Fruit fly (Drosophila melanogaster): ENCODE results near the gene CG9109.

CG9109 gene

DNA sequence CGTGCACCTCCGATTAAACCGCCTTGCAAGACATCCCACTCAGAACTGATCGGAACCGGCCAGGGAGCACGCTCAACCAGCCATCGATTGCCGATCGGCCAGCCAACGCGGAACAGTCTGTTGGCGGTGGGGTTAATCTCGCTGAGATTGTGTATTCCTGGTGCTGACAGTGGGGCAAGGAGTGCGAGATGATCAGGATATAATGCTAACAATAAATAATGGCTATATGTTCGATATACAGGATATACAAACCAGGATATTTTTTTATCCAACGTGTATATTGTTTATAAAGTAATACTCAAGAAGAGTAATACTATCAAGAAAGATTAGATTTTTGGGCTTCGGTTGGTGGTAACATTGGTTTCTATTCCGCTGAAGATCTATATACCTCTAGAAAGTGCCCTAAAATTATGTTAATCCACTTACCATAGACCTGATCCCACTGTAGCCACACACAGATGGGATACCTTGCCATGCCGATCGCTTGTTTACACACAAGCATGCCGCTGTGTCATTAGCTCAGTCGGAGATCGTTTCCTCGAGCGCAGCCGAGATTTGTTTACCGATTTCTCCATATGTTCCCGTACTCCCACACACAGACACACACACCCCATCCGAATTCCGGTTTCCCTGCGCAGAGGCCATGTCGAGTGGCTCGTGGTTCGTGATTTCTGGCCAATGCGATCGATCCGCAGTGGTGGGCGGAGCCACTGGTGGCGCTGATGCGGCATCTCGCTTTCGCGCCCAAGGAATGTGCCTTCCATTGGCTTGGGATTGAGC is 14.7 kb downstream of the CG9109 start, which contains the start of gene H2.0 (continued):
- peak; percentile 24 for TF ChIP-seq ac (GFP tag; optimal IDR thresholded peaks at IDR 0.05)
- TF ChIP-seq sens (GFP tag): peak; percentile 81
- TF ChIP-seq Six4 (GFP tag; optimal IDR thresholded peaks at IDR 0.05): no peak
- peak; percentile 31 for TF ChIP-seq CG33557 (GFP tag; optimal IDR thresholded peaks at IDR 0.05)
- TF ChIP-seq CG7839 (tag; optimal IDR thresholded peaks at IDR 0.05): peak; percentile 45
- TF ChIP-seq grau (tag; optimal IDR thresholded peaks at IDR 0.05): peak; percentile 56
- TF ChIP-seq CG31441 (GFP tag; IDR thresholded peaks at IDR 0.05): peak; percentile 44
- TF ChIP-seq CG18764 (GFP tag; optimal IDR thresholded peaks at IDR 0.05): no peak
- no peak for TF ChIP-seq CG14050 (GFP tag; IDR thresholded peaks at IDR 0.05)

- TF ChIP-seq CG6791 (GFP tag; IDR thresholded peaks at IDR 0.05; ENCODE audit: partially characterized antibody) (peak; percentile 51; the same call in 1 of the 3 replicates), sc (optimal IDR thresholded peaks at IDR 0.05) (no peak), sc (GFP tag; optimal IDR thresholded peaks at IDR 0.05) (no peak), knrl (GFP tag; IDR thresholded peaks at IDR 0.05; ENCODE audit: partially characterized antibody) (peak; percentile 47; the same call in 2 of the 3 replicates), CTCF (GFP tag; optimal IDR thresholded peaks at IDR 0.05) (peak; percentile 65), Scr (GFP tag; IDR thresholded peaks at IDR 0.05; ENCODE audit: partially characterized antibody) (peak; percentile 37; the same call in 1 of the 2 replicates), nerfin-2 (GFP tag; IDR thresholded peaks at IDR 0.05; ENCODE audit: partially characterized antibody) (no peak), CG9797 (GFP tag; optimal IDR thresholded peaks at IDR 0.05) (no peak), ewg (GFP tag; optimal IDR thresholded peaks at IDR 0.05) (no peak), sr (GFP tag; IDR thresholded peaks at IDR 0.05) (no peak), bbx (GFP tag; IDR thresholded peaks at IDR 0.05; ENCODE audit: partially characterized antibody) (peak; percentile 65), Bgb (GFP tag; IDR thresholded peaks at IDR 0.05; ENCODE audit: partially characterized antibody) (peak; percentile 65), amos (GFP tag; IDR thresholded peaks at IDR 0.05; ENCODE audit: partially characterized antibody) (peak; percentile 64), lilli (GFP tag; optimal IDR thresholded peaks at IDR 0.05) (no peak), bowl (GFP tag; IDR thresholded peaks at IDR 0.05) (no peak), vnd (GFP tag; IDR thresholded peaks at IDR 0.05; ENCODE audit: partially characterized antibody) (peak; percentile 33; the same call in 1 of the 3 replicates), CG16813 (GFP tag; IDR thresholded peaks at IDR 0.05; ENCODE audit: partially characterized antibody) (peak; percentile 64), Ada2b (GFP tag; IDR thresholded peaks at IDR 0.05) (no peak), gfzf (GFP tag; optimal IDR thresholded peaks at IDR 0.05) (no peak), MESR4 (GFP tag; optimal IDR thresholded peaks at IDR 0.05) (no peak), Atf-2 (GFP tag; optimal IDR thresholded peaks at IDR 0.05) (no peak), Mes4 (GFP tag; optimal IDR thresholded peaks at IDR 0.05) (no peak)
Measured at dm6 chr2L:6013071-6013417, 21.2 kb downstream of the CG9109 start.

DNA sequence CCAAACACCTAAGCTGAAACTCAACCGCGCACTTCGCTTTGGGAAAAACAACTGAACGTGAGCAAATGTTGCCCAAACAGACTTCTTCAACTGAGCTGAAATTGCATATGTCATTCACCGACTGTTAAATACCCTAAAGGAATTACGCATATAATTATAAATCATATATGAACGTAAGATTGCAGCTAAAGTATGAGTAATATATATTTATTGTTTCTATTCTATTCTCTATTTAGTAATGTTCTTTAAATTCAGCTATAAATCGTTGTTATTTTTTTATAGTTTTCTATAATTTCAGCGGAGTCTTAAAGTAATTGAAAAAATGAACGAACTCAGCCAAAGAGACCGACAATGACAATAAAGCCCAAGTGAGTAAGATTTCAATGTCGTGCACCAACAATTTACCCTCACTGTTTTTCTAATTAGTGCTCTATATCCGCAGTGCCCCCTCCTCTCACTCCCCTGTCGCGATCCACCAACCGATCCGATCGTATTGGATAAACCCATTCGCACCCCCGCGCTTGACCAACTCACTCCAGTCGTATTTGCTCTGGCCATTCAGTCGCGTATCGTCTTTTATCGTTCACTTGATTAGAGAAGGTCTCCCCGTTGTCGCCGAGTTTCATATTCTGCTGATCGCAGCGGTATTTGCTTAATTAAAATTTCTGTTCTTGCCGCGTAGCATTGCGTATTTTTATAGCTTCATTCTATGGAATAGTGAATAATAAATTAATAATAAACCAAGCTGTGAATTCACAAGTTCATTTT is 21.7 kb downstream of the CG9109 start, which contains the start of gene CG9098:
Gene CG9098, minus strand, starts transcription at position 36 of the 768 bp plus-strand sequence.
- TF ChIP-seq Sox100B (GFP tag; optimal IDR thresholded peaks at IDR 0.05) (no peak), grn (GFP tag; optimal IDR thresholded peaks at IDR 0.05) (peak; percentile 72), crol (GFP tag; IDR thresholded peaks at IDR 0.05) (peak; percentile 75), Lim3 (GFP tag; IDR thresholded peaks at IDR 0.05) (peak; percentile 61; the same call in 1 of the 2 replicates), CG3281 (GFP tag; optimal IDR thresholded peaks at IDR 0.05) (no peak), Hmr (GFP tag; optimal IDR thresholded peaks at IDR 0.05) (no peak), Ets65A (GFP tag) (peak; percentile 28), phol (tag; optimal IDR thresholded peaks at IDR 0.05) (no peak), Doc3 (GFP tag; IDR thresholded peaks at IDR 0.05; ENCODE audit: partially characterized antibody) (no peak), CG15073 (GFP tag; optimal IDR thresholded peaks at IDR 0.05) (no peak), mirr (GFP tag; optimal IDR thresholded peaks at IDR 0.05) (peak; percentile 82), Doc2 (GFP tag; IDR thresholded peaks at IDR 0.05) (no peak), exex (tag; optimal IDR thresholded peaks at IDR 0.05) (peak; percentile 65), D19A (tag; optimal IDR thresholded peaks at IDR 0.05) (peak; percentile 83), row (GFP tag; IDR thresholded peaks at IDR 0.05) (peak; percentile 44; the same call in 1 of the 3 replicates), CG8388 (GFP tag; optimal IDR thresholded peaks at IDR 0.05) (peak; percentile 62)
